Fruit fly (Drosophila melanogaster) Kc167 (cell line): ENCODE measurements around the gene Sos.

ENCODE experiments used
- Myc ChIP-seq: fragments of >200 bp; optimal IDR thresholded peaks from 2 replicates; lab custom pipeline; 2017; ENCODE audit warnings: missing external identifiers
- Sin3A ChIP-seq: fragments of >200 bp; optimal IDR thresholded peaks from 2 replicates; lab custom pipeline; 2018; ENCODE audit warnings: missing external identifiers
- h ChIP-seq: fragments of >200 bp; optimal IDR thresholded peaks from 3 replicates; lab custom pipeline; 2018; ENCODE audit warnings: missing external identifiers
- insv ChIP-seq: fragments of >200 bp; optimal IDR thresholded peaks from 3 replicates; lab custom pipeline; 2018; ENCODE audit warnings: missing external identifiers
- psq ChIP-seq: fragments of >200 bp; optimal IDR thresholded peaks from 2 replicates; lab custom pipeline; 2017; ENCODE audit warnings: missing external identifiers
- ttk ChIP-seq: sonication (Bioruptor generic); optimal IDR thresholded peaks from 2 replicates; lab custom pipeline; 2017; ENCODE audit warnings: missing external identifiers

Sos gene

dm6 chr2L:13820948-13821347 is 7.3 kb downstream of the Sos start, which contains the start of gene b:
Gene b (plus strand): TSS chr2L:13821248.
- TF ChIP-seq h (no peak), insv (lab: Kevin White, UChicago) (no peak), Myc (lab: Kevin White, UChicago) (no peak), Sin3A (no peak), ttk (lab: Kevin White, UChicago) (no peak), psq (no peak)

dm6 chr2L:13827557-13827956 is 13.9 kb downstream of the Sos start, which contains the start of gene PolG1:
Gene PolG1 (minus strand): TSS chr2L:13827772.
- TF ChIP-seq ttk (lab: Kevin White, UChicago) = no peak

dm6 chr2L:13829540-13829939 is 15.9 kb downstream of the Sos start, which contains the start of the genes Arpc1 and Orc5:
Gene Arpc1 (minus strand): TSS chr2L:13829741.
Gene Orc5 (plus strand): TSS chr2L:13829837.
- TF ChIP-seq insv (lab: Kevin White, UChicago) (no peak), Sin3A (no peak), psq (no peak), h (no peak), ttk (lab: Kevin White, UChicago) (no peak), Myc (lab: Kevin White, UChicago) (no peak)

dm6 chr2L:13833058-13833457 is 19.4 kb downstream of the Sos start, which contains the start of the genes GatC, PolG2 and Polr2C:
Gene GatC (minus strand): TSS chr2L:13833105.
Gene PolG2 (minus strand): TSS chr2L:13833105.
Gene Polr2C (plus strand): TSS chr2L:13833337.
- TF ChIP-seq h (no peak), Myc (lab: Kevin White, UChicago) (no peak), Sin3A (no peak), ttk (lab: Kevin White, UChicago) (no peak), insv (lab: Kevin White, UChicago) (no peak), psq (no peak)

- TF ChIP-seq psq (no peak), Sin3A (peak; percentile 60), insv (lab: Kevin White, UChicago) (no peak)
Measured at dm6 chr2L:13835002-13835910, 21.6 kb downstream of the Sos start, which contains the start of the genes mRpS23 and CenG1A. Gene mRpS23 (minus strand): TSS chr2L:13835072. Gene CenG1A (plus strand): TSS chr2L:13835564.

dm6 chr2L:13835959-13836358 is 22.3 kb downstream of the Sos start:
- TF ChIP-seq ttk (lab: Kevin White, UChicago) (no peak), Sin3A (no peak), psq (no peak)

- TF ChIP-seq Sin3A (no peak), psq (no peak)
Measured at dm6 chr2L:13837579-13837978, 24.0 kb downstream of the Sos start.

- no peak for TF ChIP-seq h
Measured at dm6 chr2L:13838647-13839390, 25.2 kb downstream of the Sos start.

dm6 chr2L:13839744-13840151 is 26.1 kb downstream of the Sos start:
- no peak for TF ChIP-seq insv (lab: Kevin White, UChicago)
- no peak for TF ChIP-seq Myc (lab: Kevin White, UChicago)
- TF ChIP-seq h = no peak
- TF ChIP-seq Sin3A = no peak
- no peak for TF ChIP-seq psq
- TF ChIP-seq ttk (lab: Kevin White, UChicago) = no peak

- TF ChIP-seq h (no peak), ttk (lab: Kevin White, UChicago) (no peak), Sin3A (no peak), insv (lab: Kevin White, UChicago) (no peak), psq (no peak), Myc (lab: Kevin White, UChicago) (no peak)
Measured at dm6 chr2L:13841508-13841907, 27.9 kb downstream of the Sos start, which contains the start of gene CG33307. Gene CG33307 (minus strand): TSS chr2L:13841520.

dm6 chr2L:13842078-13842477 is 28.5 kb downstream of the Sos start:
- TF ChIP-seq Sin3A (no peak), h (no peak), psq (no peak), insv (lab: Kevin White, UChicago) (no peak), Myc (lab: Kevin White, UChicago) (no peak), ttk (lab: Kevin White, UChicago) (no peak)

dm6 chr2L:13842572-13842971 is 29.0 kb downstream of the Sos start:
- TF ChIP-seq Myc (lab: Kevin White, UChicago) = no peak
- no peak for TF ChIP-seq insv (lab: Kevin White, UChicago)
- no peak for TF ChIP-seq psq
- no peak for TF ChIP-seq h
- TF ChIP-seq Sin3A = no peak
- TF ChIP-seq ttk (lab: Kevin White, UChicago) = no peak

- TF ChIP-seq insv (lab: Kevin White, UChicago) (no peak), Sin3A (no peak), h (no peak), psq (no peak), ttk (lab: Kevin White, UChicago) (no peak), Myc (lab: Kevin White, UChicago) (no peak)
Measured at dm6 chr2L:13843692-13844284, 30.2 kb downstream of the Sos start, which contains the start of gene CG33306. Gene CG33306 (minus strand): TSS chr2L:13843742.
